Worm (Caenorhabditis elegans) whole organism, L4 larva: ENCODE data around the gene F41E6.5.

Source experiments
- F37D6.2 ChIP-seq: sonication (generic microtip); optimal IDR thresholded peaks from 2 replicates; lab custom pipeline; 2016; ENCODE audit warnings: mild to moderate bottlenecking, missing genetic modification characterization, missing compliant biosample characterization
- T26A8.4 ChIP-seq: fragments of 200-800 bp; sonication (Bioruptor generic); IDR thresholded peaks from 2 replicates; pipeline ENCODE4 v1.3.6; 2022; ENCODE audit warnings: missing genetic modification characterization, missing compliant biosample characterization
- Y5F2A.4 ChIP-seq: fragments of 200-800 bp; sonication (Bioruptor generic); optimal IDR thresholded peaks from 2 replicates; lab custom pipeline; 2018; ENCODE audit warnings: mild to moderate bottlenecking, missing genetic modification characterization, missing compliant biosample characterization
- aha-1 ChIP-seq: fragments of 150-350 bp; peaks from one replicate; lab custom pipeline; 2014; ENCODE audit warnings: missing biosample characterization, missing genetic modification characterization
- aly-2 ChIP-seq: sonication (generic microtip); optimal IDR thresholded peaks from 2 replicates; lab custom pipeline; 2018; ENCODE audit warnings: missing biosample characterization, missing genetic modification characterization
- attf-4 ChIP-seq: sonication (generic microtip); optimal IDR thresholded peaks from 3 replicates; lab custom pipeline; 2017; ENCODE audit warnings: missing biosample characterization, missing genetic modification characterization
- ceh-44 ChIP-seq: fragments of 200-800 bp; sonication (Bioruptor generic); IDR thresholded peaks from 2 replicates; pipeline ENCODE4 v1.3.6; 2022; ENCODE audit warnings: missing genetic modification reagents, missing genetic modification characterization, missing compliant biosample characterization
- daf-16 ChIP-seq, 3 experiments: sonication (generic microtip); optimal IDR thresholded peaks; 2 replicates each; lab custom pipeline; 2016 to 2017; ENCODE audit warnings: missing genetic modification characterization in 3 of 3, missing genetic modification reagents in 3 of 3, mild to moderate bottlenecking in 2 of 3, missing compliant biosample characterization in 2 of 3, missing biosample characterization in 1 of 3, moderate library complexity in 1 of 3
- daf-19 ChIP-seq: fragments of 200-800 bp; sonication (Bioruptor generic); conservative IDR thresholded peaks from 2 replicates; pipeline ENCODE4 v1.3.6; 2022; ENCODE audit warnings: missing genetic modification characterization, missing compliant biosample characterization
- dmd-6 ChIP-seq: fragments of 200-800 bp; sonication (Bioruptor generic); IDR thresholded peaks from 2 replicates; pipeline ENCODE4 v1.3.6; 2022; ENCODE audit warnings: missing genetic modification reagents, missing genetic modification characterization, missing compliant biosample characterization
- duxl-1 ChIP-seq: sonication (generic microtip); optimal IDR thresholded peaks from 2 replicates; lab custom pipeline; 2016; ENCODE audit warnings: mild to moderate bottlenecking, missing genetic modification characterization, moderate library complexity, missing compliant biosample characterization; ENCODE audit not compliant: poor library complexity
- dve-1 ChIP-seq: sonication (generic microtip); optimal IDR thresholded peaks from 2 replicates; lab custom pipeline; 2017; ENCODE audit warnings: antibody characterized with exemption, mild to moderate bottlenecking, missing genetic modification characterization, missing compliant biosample characterization; ENCODE audit not compliant: insufficient read depth
- egl-43 ChIP-seq: fragments of 200-800 bp; sonication (Bioruptor generic); IDR thresholded peaks from 2 replicates; pipeline ENCODE4 v1.3.6; 2022; ENCODE audit warnings: missing genetic modification reagents, missing genetic modification characterization, missing compliant biosample characterization
- fos-1 ChIP-seq: fragments of 150-350 bp; optimal IDR thresholded peaks from 2 replicates; lab custom pipeline; 2014; ENCODE audit warnings: missing biosample characterization, missing genetic modification characterization
- gei-8 ChIP-seq: fragments of 200-800 bp; sonication (Bioruptor generic); optimal IDR thresholded peaks from 2 replicates; lab custom pipeline; 2018; ENCODE audit warnings: mild to moderate bottlenecking, missing genetic modification characterization, missing compliant biosample characterization
- hlh-11 ChIP-seq: fragments of 200-800 bp; sonication (Bioruptor generic); optimal IDR thresholded peaks from 2 replicates; lab custom pipeline; 2018; ENCODE audit warnings: mild to moderate bottlenecking, missing genetic modification characterization, missing compliant biosample characterization
- hlh-30 ChIP-seq: sonication (generic microtip); optimal IDR thresholded peaks from 2 replicates; lab custom pipeline; 2017; ENCODE audit warnings: antibody characterized with exemption, mild to moderate bottlenecking, missing genetic modification characterization, missing compliant biosample characterization; ENCODE audit not compliant: insufficient read depth
- lim-7 ChIP-seq: fragments of 200-800 bp; sonication (Bioruptor generic); IDR thresholded peaks from 2 replicates; pipeline ENCODE4 v1.3.6; 2022; ENCODE audit warnings: missing genetic modification characterization, missing compliant biosample characterization
- lin-1 ChIP-seq: fragments of 200-800 bp; sonication (Bioruptor generic); IDR thresholded peaks from 2 replicates; pipeline ENCODE4 v1.3.6; 2022; ENCODE audit warnings: missing genetic modification reagents, missing genetic modification characterization, missing compliant biosample characterization
- lin-15B ChIP-seq: fragments of 150-350 bp; sonication (generic microtip); optimal IDR thresholded peaks from 3 replicates; lab custom pipeline; 2014; ENCODE audit warnings: missing biosample characterization, missing genetic modification characterization
- lin-29 ChIP-seq: fragments of 200-800 bp; sonication (Bioruptor generic); IDR thresholded peaks from 2 replicates; pipeline ENCODE4 v1.3.6; 2022; ENCODE audit warnings: missing genetic modification reagents, missing genetic modification characterization, missing compliant biosample characterization
- lin-38 ChIP-seq: fragments of 200-800 bp; sonication (Bioruptor generic); IDR thresholded peaks from 2 replicates; pipeline ENCODE4 v1.3.6; 2022; ENCODE audit warnings: missing genetic modification reagents, missing genetic modification characterization, missing compliant biosample characterization
- madf-5 ChIP-seq, 2 experiments: fragments of 200-800 bp; sonication (Bioruptor generic); IDR thresholded peaks; 2 replicates each; pipeline ENCODE4 v1.3.6; 2022; ENCODE audit warnings: missing compliant biosample characterization in 2 of 2, missing genetic modification characterization in 2 of 2
- madf-9 ChIP-seq: fragments of 200-800 bp; sonication (Bioruptor generic); conservative IDR thresholded peaks from 2 replicates; pipeline ENCODE4 v1.3.6; 2022; ENCODE audit warnings: missing genetic modification reagents, missing genetic modification characterization, missing compliant biosample characterization
- mdl-1 ChIP-seq, 2 experiments: fragments of 150-350 bp in 1 of 2; sonication (generic microtip) in 1 of 2; optimal IDR thresholded peaks; 2 replicates each; lab custom pipeline; 2014 to 2017; ENCODE audit warnings: missing biosample characterization in 2 of 2, missing genetic modification characterization in 2 of 2
- mep-1 ChIP-seq: fragments of 150-350 bp; sonication (generic microtip); optimal IDR thresholded peaks from 3 replicates; lab custom pipeline; 2014; ENCODE audit warnings: missing biosample characterization, missing genetic modification characterization
- mxl-2 ChIP-seq: fragments of 200-800 bp; sonication (Bioruptor generic); conservative IDR thresholded peaks from 2 replicates; pipeline ENCODE4 v1.3.6; 2022; ENCODE audit warnings: missing genetic modification reagents, missing genetic modification characterization, missing compliant biosample characterization
- mxl-3 ChIP-seq: fragments of 200-800 bp; sonication (Bioruptor generic); optimal IDR thresholded peaks from 2 replicates; lab custom pipeline; 2018; ENCODE audit warnings: mild to moderate bottlenecking, missing genetic modification characterization, missing compliant biosample characterization
- nhr-11 ChIP-seq: fragments of 150-350 bp; optimal IDR thresholded peaks from 2 replicates; lab custom pipeline; 2014; ENCODE audit warnings: missing biosample characterization, missing genetic modification characterization
- nhr-111 ChIP-seq: fragments of 200-800 bp; sonication (Bioruptor generic); optimal IDR thresholded peaks from 2 replicates; lab custom pipeline; 2018; ENCODE audit warnings: mild to moderate bottlenecking, missing genetic modification characterization, missing compliant biosample characterization
- nhr-28 ChIP-seq: fragments of 150-350 bp; optimal IDR thresholded peaks from 2 replicates; lab custom pipeline; 2014; ENCODE audit warnings: missing biosample characterization, missing genetic modification characterization
- nhr-41 ChIP-seq: fragments of 200-800 bp; sonication (Bioruptor generic); IDR thresholded peaks from 2 replicates; pipeline ENCODE4 v1.3.6; 2022; ENCODE audit warnings: missing genetic modification reagents, missing genetic modification characterization, missing compliant biosample characterization
- nhr-42 ChIP-seq: fragments of 200-800 bp; sonication (Bioruptor generic); IDR thresholded peaks from 2 replicates; pipeline ENCODE4 v1.3.6; 2022; ENCODE audit warnings: missing genetic modification characterization, missing compliant biosample characterization
- nhr-48 ChIP-seq: sonication (generic microtip); optimal IDR thresholded peaks from 2 replicates; lab custom pipeline; 2016; ENCODE audit warnings: mild to moderate bottlenecking, missing genetic modification characterization, missing compliant biosample characterization
- nhr-77 ChIP-seq: fragments of 150-350 bp; optimal IDR thresholded peaks from 2 replicates; lab custom pipeline; 2014; ENCODE audit warnings: missing biosample characterization, missing genetic modification characterization
- pqm-1 ChIP-seq: sonication (generic microtip); optimal IDR thresholded peaks from 2 replicates; lab custom pipeline; 2017; ENCODE audit warnings: missing biosample characterization, missing genetic modification characterization
- saeg-2 ChIP-seq: fragments of 200-800 bp; sonication (Bioruptor generic); IDR thresholded peaks from 2 replicates; pipeline ENCODE4 v1.3.6; 2022; ENCODE audit warnings: missing genetic modification reagents, missing genetic modification characterization, missing compliant biosample characterization
- set-16 ChIP-seq: fragments of 200-800 bp; sonication (Bioruptor generic); IDR thresholded peaks from 2 replicates; pipeline ENCODE4 v1.3.6; 2022; ENCODE audit warnings: missing genetic modification reagents, missing genetic modification characterization, missing compliant biosample characterization
- skn-1 ChIP-seq: fragments of 150-350 bp; optimal IDR thresholded peaks from 2 replicates; lab custom pipeline; 2014; ENCODE audit warnings: missing biosample characterization, missing genetic modification characterization
- snpc-1.2 ChIP-seq: fragments of 200-800 bp; sonication (Bioruptor generic); IDR thresholded peaks from 2 replicates; pipeline ENCODE4 v1.3.6; 2022; ENCODE audit warnings: missing genetic modification reagents, missing genetic modification characterization, missing compliant biosample characterization
- snpc-4 ChIP-seq: fragments of 150-350 bp; optimal IDR thresholded peaks from 2 replicates; lab custom pipeline; 2014; ENCODE audit warnings: missing biosample characterization, missing genetic modification characterization
- tra-1 ChIP-seq: fragments of 200-800 bp; sonication (Bioruptor generic); IDR thresholded peaks from 2 replicates; pipeline ENCODE4 v1.3.6; 2022; ENCODE audit warnings: missing genetic modification reagents, missing genetic modification characterization, missing compliant biosample characterization
- unc-39 ChIP-seq: sonication (generic microtip); optimal IDR thresholded peaks from 2 replicates; lab custom pipeline; 2017; ENCODE audit warnings: missing biosample characterization, missing genetic modification characterization
- vab-7 ChIP-seq: fragments of 200-800 bp; sonication (Bioruptor generic); IDR thresholded peaks from 2 replicates; pipeline ENCODE4 v1.3.6; 2022; ENCODE audit warnings: missing genetic modification reagents, missing genetic modification characterization, missing compliant biosample characterization
- zfp-3 ChIP-seq: fragments of 200-800 bp; sonication (Bioruptor generic); conservative IDR thresholded peaks from 2 replicates; pipeline ENCODE4 v1.3.6; 2022; ENCODE audit warnings: missing genetic modification reagents, missing genetic modification characterization, missing compliant biosample characterization
- zip-2 ChIP-seq: fragments of 150-350 bp; optimal IDR thresholded peaks from 2 replicates; lab custom pipeline; 2014; ENCODE audit warnings: missing biosample characterization, missing genetic modification characterization
- ztf-7 ChIP-seq: fragments of 150-350 bp; optimal IDR thresholded peaks from 2 replicates; lab custom pipeline; 2014; ENCODE audit warnings: missing biosample characterization, missing genetic modification characterization

Gene F41E6.5

DNA sequence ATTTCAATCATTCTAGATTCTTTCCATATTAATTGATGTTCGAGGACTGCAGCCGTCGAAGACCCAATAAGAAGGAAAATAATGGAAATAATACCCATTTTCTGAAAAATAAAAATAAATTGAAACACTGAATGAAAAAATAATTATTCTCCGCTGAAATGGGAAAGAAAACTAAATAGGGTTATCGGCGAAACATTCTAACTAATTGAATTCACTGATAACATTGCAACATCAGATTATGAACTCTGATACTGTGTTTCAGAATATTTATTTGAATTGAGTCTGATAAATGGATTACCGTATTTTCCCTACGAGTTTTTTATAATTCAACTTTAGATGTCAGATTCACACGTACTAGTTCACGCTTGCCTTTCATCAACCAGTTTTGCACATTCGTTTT, 39.8 kb downstream of the F41E6.5 start, which contains the start of gene asp-13 (continued):
- no peak for TF ChIP-seq mdl-1 (tag; optimal IDR thresholded peaks at IDR 0.05; lab: Kevin White, UChicago)
- no peak for TF ChIP-seq lin-38 (GFP tag; lab: Robert Waterston, UW)
- TF ChIP-seq madf-5 (GFP tag; IDR thresholded peaks at IDR 0.05; lab: Robert Waterston, UW): no peak
- TF ChIP-seq aly-2: no peak
- TF ChIP-seq pqm-1 (tag; lab: Kevin White, UChicago): peak; percentile 37
- TF ChIP-seq duxl-1 (tag; lab: Kevin White, UChicago): no peak
- TF ChIP-seq unc-39 (tag; lab: Kevin White, UChicago): no peak
- no peak for TF ChIP-seq set-16 (GFP tag; lab: Robert Waterston, UW)
- TF ChIP-seq nhr-42 (GFP tag; lab: Robert Waterston, UW): no peak
- TF ChIP-seq lim-7 (GFP tag; lab: Robert Waterston, UW): no peak
- no peak for TF ChIP-seq aha-1
- no peak for TF ChIP-seq lin-15B (tag; lab: Kevin White, UChicago)
- TF ChIP-seq nhr-111 (GFP tag; lab: Kevin White, UChicago): no peak
- TF ChIP-seq hlh-30 (tag; lab: Kevin White, UChicago): no peak
- TF ChIP-seq dve-1 (tag; lab: Kevin White, UChicago): peak; percentile 3
- no peak for TF ChIP-seq zfp-3
- TF ChIP-seq daf-16 (GFP tag; optimal IDR thresholded peaks at IDR 0.05; lab: Kevin White, UChicago): no peak
- peak; percentile 23 for TF ChIP-seq daf-16 (tag; optimal IDR thresholded peaks at IDR 0.05; lab: Kevin White, UChicago)
- TF ChIP-seq, all 104 proteins: peak for 5

DNA sequence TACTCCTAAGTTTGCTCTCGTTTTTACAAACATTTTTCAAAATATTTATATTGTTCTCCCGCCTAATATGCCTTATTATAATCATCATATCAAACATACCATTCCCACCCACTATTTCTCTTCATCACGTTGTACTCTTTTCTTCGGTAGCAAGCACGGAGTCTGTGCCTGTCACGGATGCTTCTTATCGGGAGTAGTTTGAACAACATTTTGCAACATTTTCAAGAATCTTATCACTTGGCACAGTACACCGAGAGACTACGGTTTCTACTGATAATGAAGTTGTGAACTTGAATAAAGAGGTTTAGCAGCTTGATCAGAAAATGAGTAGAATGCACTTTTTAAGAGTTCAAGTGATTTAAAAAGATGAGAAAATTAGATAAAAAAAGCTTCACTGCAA, 45.0 kb downstream of the F41E6.5 start:
- TF ChIP-seq madf-9 (no peak), mxl-2 (GFP tag; lab: Robert Waterston, UW) (no peak), unc-39 (tag; lab: Kevin White, UChicago) (no peak), hlh-11 (tag; lab: Kevin White, UChicago) (peak; percentile 90), mxl-3 (peak; percentile 13), F37D6.2 (tag; lab: Kevin White, UChicago) (no peak), Y5F2A.4 (GFP tag; lab: Kevin White, UChicago) (no peak), pqm-1 (tag; lab: Kevin White, UChicago) (peak; percentile 98), dve-1 (tag; lab: Kevin White, UChicago) (peak; percentile 82), mdl-1 (tag; optimal IDR thresholded peaks at IDR 0.05; lab: Kevin White, UChicago) (peak in 1 of 2 experiments; percentile 48), T26A8.4 (GFP tag; lab: Robert Waterston, UW) (no peak), daf-16 (GFP tag; optimal IDR thresholded peaks at IDR 0.05; lab: Kevin White, UChicago) (no peak), daf-16 (tag; optimal IDR thresholded peaks at IDR 0.05; lab: Kevin White, UChicago) (peak; percentile 94), nhr-41 (GFP tag; lab: Robert Waterston, UW) (no peak; the same call in 1 of the 2 replicates), nhr-77 (peak; percentile 73), snpc-1.2 (GFP tag; lab: Robert Waterston, UW) (no peak), snpc-4 (tag; lab: Kevin White, UChicago) (no peak), dmd-6 (GFP tag; lab: Robert Waterston, UW) (peak; percentile 90), nhr-111 (GFP tag; lab: Kevin White, UChicago) (no peak), fos-1 (tag; lab: Kevin White, UChicago) (no peak), saeg-2 (no peak), ceh-44 (GFP tag; lab: Robert Waterston, UW) (no peak), nhr-28 (peak; percentile 91), skn-1 (tag; lab: Kevin White, UChicago) (no peak), mep-1 (tag; lab: Kevin White, UChicago) (no peak), daf-19 (no peak), ztf-7 (tag; lab: Kevin White, UChicago) (no peak), lin-1 (GFP tag; lab: Robert Waterston, UW) (peak; percentile 75), attf-4 (tag; lab: Kevin White, UChicago) (no peak), nhr-11 (tag; lab: Kevin White, UChicago) (no peak), vab-7 (GFP tag; lab: Robert Waterston, UW) (no peak), nhr-48 (tag; lab: Kevin White, UChicago) (peak; percentile 52), gei-8 (GFP tag; lab: Kevin White, UChicago) (no peak), lin-29 (no peak), lin-38 (GFP tag; lab: Robert Waterston, UW) (no peak), tra-1 (GFP tag; lab: Robert Waterston, UW) (0 out of 2 replicates have a peak, but pooled peaks have one; percentile 63), egl-43 (no peak), zip-2 (tag; lab: Kevin White, UChicago) (no peak)
